Worm (Caenorhabditis elegans) whole organism, L1 larva: ENCODE measurements around the gene pdhk-2.

Experiments used
- C04F5.9 ChIP-seq: sonication (generic microtip); optimal IDR thresholded peaks from 2 replicates; lab custom pipeline; 2016; ENCODE audit warnings: missing genetic modification characterization, missing compliant biosample characterization
- C16A3.4 ChIP-seq: fragments of 150-350 bp; optimal IDR thresholded peaks from 2 replicates; lab custom pipeline; 2014; ENCODE audit warnings: missing biosample characterization, missing genetic modification characterization
- C34B4.2 ChIP-seq: sonication (generic microtip); optimal IDR thresholded peaks from 2 replicates; lab custom pipeline; 2017; ENCODE audit warnings: mild to moderate bottlenecking, missing genetic modification characterization, missing compliant biosample characterization
- ama-1 ChIP-seq: fragments of 150-350 bp; optimal IDR thresholded peaks from 2 replicates; lab custom pipeline; 2014
- blmp-1 ChIP-seq: fragments of 150-350 bp; optimal IDR thresholded peaks from 2 replicates; lab custom pipeline; 2014; ENCODE audit warnings: missing biosample characterization, missing genetic modification characterization
- ceh-63 ChIP-seq: fragments of 200-800 bp; sonication (Bioruptor generic); optimal IDR thresholded peaks from 2 replicates; lab custom pipeline; 2018; ENCODE audit warnings: mild to moderate bottlenecking, missing genetic modification characterization, missing compliant biosample characterization
- ceh-82 ChIP-seq, 3 experiments: fragments of 150-350 bp in 1 of 3; sonication (generic microtip) in 2 of 3; optimal IDR thresholded peaks; 2 replicates each; lab custom pipeline; 2014 to 2017; ENCODE audit warnings: missing biosample characterization in 3 of 3, missing genetic modification characterization in 3 of 3
- ceh-90 ChIP-seq: sonication (generic microtip); optimal IDR thresholded peaks from 2 replicates; lab custom pipeline; 2016; ENCODE audit warnings: missing genetic modification characterization, missing compliant biosample characterization
- ces-1 ChIP-seq: fragments of 150-350 bp; optimal IDR thresholded peaks from 2 replicates; lab custom pipeline; 2014; ENCODE audit warnings: missing biosample characterization, missing genetic modification reagents, missing genetic modification characterization
- egl-13 ChIP-seq: sonication (generic microtip); optimal IDR thresholded peaks from 2 replicates; lab custom pipeline; 2016; ENCODE audit warnings: missing genotype, missing genetic modification reagents, missing genetic modification characterization, missing compliant biosample characterization
- egl-27 ChIP-seq, 2 experiments: fragments of 150-350 bp in 1 of 2; sonication (generic microtip); optimal IDR thresholded peaks; 3 replicates each; lab custom pipeline; 2017 to 2018; ENCODE audit warnings: missing biosample characterization in 2 of 2, missing genetic modification characterization in 2 of 2, missing genetic modification reagents in 2 of 2
- elt-2 ChIP-seq: sonication (generic microtip); optimal IDR thresholded peaks from 2 replicates; lab custom pipeline; 2016; ENCODE audit warnings: missing genetic modification characterization, mild to moderate bottlenecking, inconsistent platforms, missing compliant biosample characterization, missing genetic modification reagents
- elt-3 ChIP-seq, 6 experiments: fragments of 150-350 bp in 1 of 6; sonication (generic microtip); optimal IDR thresholded peaks; 2 replicates each; lab custom pipeline; 2017 to 2018; ENCODE audit warnings: missing biosample characterization in 6 of 6, missing genetic modification characterization in 6 of 6, inconsistent platforms in 1 of 6
- ets-5 ChIP-seq: fragments of 200-800 bp; sonication (Bioruptor generic); IDR thresholded peaks from 2 replicates; pipeline ENCODE4 v1.3.6; 2022; ENCODE audit warnings: missing genetic modification characterization, missing compliant biosample characterization
- fkh-4 ChIP-seq: sonication (generic microtip); optimal IDR thresholded peaks from 2 replicates; lab custom pipeline; 2016; ENCODE audit warnings: missing compliant biosample characterization, missing genetic modification characterization, borderline replicate concordance
- fkh-8 ChIP-seq: sonication (generic microtip); optimal IDR thresholded peaks from 2 replicates; lab custom pipeline; 2016; ENCODE audit warnings: mild to moderate bottlenecking, missing genetic modification characterization, missing compliant biosample characterization
- grh-1 ChIP-seq: fragments of 200-800 bp; sonication (Bioruptor generic); IDR thresholded peaks from 2 replicates; pipeline ENCODE4 v1.3.6; 2022; ENCODE audit warnings: missing genetic modification reagents, missing genetic modification characterization, missing compliant biosample characterization
- lin-14 ChIP-seq: fragments of 200-800 bp; sonication (Bioruptor generic); optimal IDR thresholded peaks from 2 replicates; lab custom pipeline; 2018; ENCODE audit warnings: mild to moderate bottlenecking, missing genetic modification characterization, moderate library complexity, missing compliant biosample characterization
- lin-35 ChIP-seq, 2 experiments: fragments of 150-350 bp; optimal IDR thresholded peaks; 2 replicates each; lab custom pipeline; 2014; ENCODE audit warnings: missing biosample characterization in 2 of 2, missing genetic modification characterization in 2 of 2, missing genetic modification reagents in 2 of 2
- mdl-1 ChIP-seq, 2 experiments: fragments of 150-350 bp; optimal IDR thresholded peaks; 2 replicates each; lab custom pipeline; 2014 to 2017; ENCODE audit warnings: missing biosample characterization in 2 of 2, missing genetic modification characterization in 2 of 2, inconsistent platforms in 1 of 2
- mef-2 ChIP-seq: fragments of 150-350 bp; optimal IDR thresholded peaks from 2 replicates; lab custom pipeline; 2014; ENCODE audit warnings: missing biosample characterization, missing genetic modification characterization
- mep-1 ChIP-seq: fragments of 150-350 bp; optimal IDR thresholded peaks from 2 replicates; lab custom pipeline; 2014; ENCODE audit warnings: missing biosample characterization, missing genetic modification characterization
- nhr-19 ChIP-seq: fragments of 200-800 bp; sonication (Bioruptor generic); conservative IDR thresholded peaks from 2 replicates; pipeline ENCODE4 v1.3.6; 2022; ENCODE audit warnings: missing genetic modification characterization, missing compliant biosample characterization
- nhr-20 ChIP-seq: sonication (generic microtip); optimal IDR thresholded peaks from 2 replicates; lab custom pipeline; 2016; ENCODE audit warnings: mild to moderate bottlenecking, missing genetic modification characterization, missing compliant biosample characterization
- nhr-28 ChIP-seq: fragments of 150-350 bp; optimal IDR thresholded peaks from 2 replicates; lab custom pipeline; 2014; ENCODE audit warnings: missing biosample characterization, missing genetic modification characterization
- nhr-71 ChIP-seq: sonication (generic microtip); optimal IDR thresholded peaks from 2 replicates; lab custom pipeline; 2016; ENCODE audit warnings: mild to moderate bottlenecking, missing genetic modification characterization, moderate library complexity, missing compliant biosample characterization
- nhr-76 ChIP-seq: sonication (generic microtip); optimal IDR thresholded peaks from 2 replicates; lab custom pipeline; 2017; ENCODE audit warnings: missing biosample characterization, missing genetic modification characterization
- nhr-77 ChIP-seq: fragments of 150-350 bp; optimal IDR thresholded peaks from 2 replicates; lab custom pipeline; 2014; ENCODE audit warnings: missing biosample characterization, missing genetic modification characterization
- nhr-84 ChIP-seq: sonication (generic microtip); optimal IDR thresholded peaks from 2 replicates; lab custom pipeline; 2017; ENCODE audit warnings: missing biosample characterization, missing genetic modification characterization
- nhr-85 ChIP-seq: sonication (generic microtip); peaks from one replicate; lab custom pipeline; 2016; ENCODE audit warnings: missing genetic modification characterization, inconsistent platforms, missing compliant biosample characterization
- pag-3 ChIP-seq: sonication (generic microtip); optimal IDR thresholded peaks from 2 replicates; lab custom pipeline; 2017; ENCODE audit warnings: missing genetic modification characterization, mild to moderate bottlenecking, missing compliant biosample characterization, antibody characterized with exemption, borderline replicate concordance; ENCODE audit not compliant: insufficient read depth
- rnt-1 ChIP-seq: sonication (generic microtip); optimal IDR thresholded peaks from 2 replicates; lab custom pipeline; 2016; ENCODE audit warnings: mild to moderate bottlenecking, missing genetic modification characterization, moderate library complexity, missing compliant biosample characterization
- snu-23 ChIP-seq: sonication (generic microtip); optimal IDR thresholded peaks from 2 replicates; lab custom pipeline; 2016; ENCODE audit warnings: missing genetic modification characterization, missing compliant biosample characterization
- swsn-7 ChIP-seq: sonication (generic microtip); optimal IDR thresholded peaks from 2 replicates; lab custom pipeline; 2016; ENCODE audit warnings: missing genetic modification characterization, missing compliant biosample characterization
- tlp-1 ChIP-seq: fragments of 150-350 bp; optimal IDR thresholded peaks from 2 replicates; lab custom pipeline; 2014; ENCODE audit warnings: missing biosample characterization, missing genetic modification characterization
- unc-62 ChIP-seq: fragments of 150-350 bp; optimal IDR thresholded peaks from 2 replicates; lab custom pipeline; 2014; ENCODE audit warnings: missing biosample characterization, missing genetic modification reagents, missing genetic modification characterization
- unc-86 ChIP-seq: sonication (generic microtip); optimal IDR thresholded peaks from 2 replicates; lab custom pipeline; 2016; ENCODE audit warnings: missing genetic modification characterization, missing compliant biosample characterization
- zip-4 ChIP-seq: fragments of 200-800 bp; sonication (Bioruptor generic); optimal IDR thresholded peaks from 2 replicates; lab custom pipeline; 2018; ENCODE audit warnings: mild to moderate bottlenecking, missing genetic modification characterization, moderate library complexity, missing compliant biosample characterization
- ztf-11 ChIP-seq, 2 experiments: sonication (generic microtip); optimal IDR thresholded peaks; 2 replicates each; lab custom pipeline; 2016 to 2017; ENCODE audit warnings: missing genetic modification characterization in 2 of 2, missing biosample characterization in 1 of 2, missing compliant biosample characterization in 1 of 2
- ztf-4 ChIP-seq: fragments of 150-350 bp; optimal IDR thresholded peaks from 2 replicates; lab custom pipeline; 2014; ENCODE audit warnings: missing biosample characterization, missing genetic modification characterization

pdhk-2 gene

ce11 chrIII:8734327-8734885 lies 6.8 kb downstream of the pdhk-2 start (continued):
- TF ChIP-seq ceh-90 (tag; lab: Kevin White, UChicago) (no peak), grh-1 (no peak), fkh-8 (no peak), nhr-84 (tag; lab: Kevin White, UChicago) (no peak), swsn-7 (tag; lab: Kevin White, UChicago) (peak; percentile 22), nhr-71 (peak; percentile 76), ztf-4 (no peak), lin-14 (GFP tag; lab: Kevin White, UChicago) (peak; percentile 87), unc-62 (GFP tag; lab: Kevin White, UChicago) (no peak), nhr-28 (tag; lab: Kevin White, UChicago) (no peak), pag-3 (tag; lab: Kevin White, UChicago) (no peak), blmp-1 (tag; lab: Kevin White, UChicago) (no peak), rnt-1 (tag; lab: Kevin White, UChicago) (peak; percentile 72), fkh-4 (tag; lab: Kevin White, UChicago) (no peak), nhr-76 (tag; lab: Kevin White, UChicago) (no peak), nhr-77 (tag; lab: Kevin White, UChicago) (no peak), nhr-85 (tag; lab: Kevin White, UChicago) (peak; percentile 58), zip-4 (no peak), C16A3.4 (no peak), C34B4.2 (tag; lab: Kevin White, UChicago) (no peak), mef-2 (tag; lab: Kevin White, UChicago) (no peak), unc-86 (peak; percentile 0), ztf-11 (tag; optimal IDR thresholded peaks at IDR 0.05; lab: Kevin White, UChicago) (no peak), ceh-82 (tag; optimal IDR thresholded peaks at IDR 0.05; lab: Kevin White, UChicago) (peak in 2 of 3 experiments; percentile 15 to 33)
- TF ChIP-seq, all 84 proteins: peak for 18

- TF ChIP-seq ces-1 (GFP tag; lab: Kevin White, UChicago), result no peak
- peak in 1 of 2 experiments; percentile 8 for TF ChIP-seq mdl-1 (tag; optimal IDR thresholded peaks at IDR 0.05; lab: Kevin White, UChicago)
- TF ChIP-seq rnt-1 (tag; lab: Kevin White, UChicago), result no peak
- peak; percentile 49 for TF ChIP-seq tlp-1
- TF ChIP-seq ztf-11 (tag; optimal IDR thresholded peaks at IDR 0.05; lab: Kevin White, UChicago), result no peak
- TF ChIP-seq swsn-7 (tag; lab: Kevin White, UChicago), result no peak
- no peak for TF ChIP-seq ztf-4
- TF ChIP-seq elt-2 (tag; lab: Kevin White, UChicago), result peak; percentile 89
- no peak for TF ChIP-seq ets-5 (GFP tag; lab: Robert Waterston, UW)
- TF ChIP-seq lin-35 (GFP tag; optimal IDR thresholded peaks at IDR 0.05; lab: Kevin White, UChicago), result peak in 1 of 2 experiments; percentile 12
- no peak for TF ChIP-seq unc-86
- TF ChIP-seq egl-13 (tag; lab: Kevin White, UChicago), result peak; percentile 20
- TF ChIP-seq lin-14 (GFP tag; lab: Kevin White, UChicago), result no peak
- no peak for TF ChIP-seq C04F5.9 (tag; lab: Kevin White, UChicago)
Observed at ce11 chrIII:8733667-8734066, 7.5 kb downstream of the pdhk-2 start.

ce11 chrIII:8733237-8733636 lies 8.0 kb downstream of the pdhk-2 start:
- TF ChIP-seq nhr-19 (GFP tag; lab: Robert Waterston, UW) (peak; percentile 51), C16A3.4 (peak; percentile 31), ceh-82 (tag; optimal IDR thresholded peaks at IDR 0.05; lab: Kevin White, UChicago) (no peak), blmp-1 (tag; lab: Kevin White, UChicago) (peak; percentile 75), egl-27 (tag; optimal IDR thresholded peaks at IDR 0.05; lab: Kevin White, UChicago) (no peak), snu-23 (GFP tag; lab: Kevin White, UChicago) (peak; percentile 42), rnt-1 (tag; lab: Kevin White, UChicago) (no peak), nhr-85 (tag; lab: Kevin White, UChicago) (peak; percentile 49), nhr-71 (peak; percentile 13), nhr-20 (tag; lab: Kevin White, UChicago) (peak; percentile 30), mep-1 (tag; lab: Kevin White, UChicago) (no peak), lin-14 (GFP tag; lab: Kevin White, UChicago) (peak; percentile 43), ceh-63 (GFP tag; lab: Kevin White, UChicago) (no peak), pag-3 (tag; lab: Kevin White, UChicago) (no peak), lin-35 (GFP tag; optimal IDR thresholded peaks at IDR 0.05; lab: Kevin White, UChicago) (peak in 1 of 2 experiments; percentile 68), elt-3 (tag; optimal IDR thresholded peaks at IDR 0.05; lab: Kevin White, UChicago) (peak in 4 of 6 experiments; percentile 1 to 95 (median 32)), grh-1 (no peak), mdl-1 (tag; optimal IDR thresholded peaks at IDR 0.05; lab: Kevin White, UChicago) (peak in 1 of 2 experiments; percentile 57), ama-1 (lab: Kevin White, UChicago) (no peak)
